Worm (Caenorhabditis elegans) whole organism, mixed stage, embryonic: ENCODE results near the gene F40F8.1.

Experiments
- bed-3 ChIP-seq: fragments of 200-800 bp; sonication (Bioruptor generic); optimal IDR thresholded peaks from 3 replicates; lab custom pipeline; 2018; ENCODE audit warnings: mild to moderate bottlenecking, missing genetic modification characterization, moderate library complexity, missing compliant biosample characterization
- elt-1 ChIP-seq: sonication (generic microtip); optimal IDR thresholded peaks from 2 replicates; lab custom pipeline; 2017; ENCODE audit warnings: missing genetic modification characterization, mild to moderate bottlenecking, missing compliant biosample characterization, antibody characterized with exemption, moderate library complexity, borderline replicate concordance; ENCODE audit not compliant: insufficient read depth
- lin-32 ChIP-seq: fragments of 200-800 bp; sonication (Bioruptor generic); optimal IDR thresholded peaks from 2 replicates; lab custom pipeline; 2018; ENCODE audit warnings: mild to moderate bottlenecking, missing genetic modification characterization, missing compliant biosample characterization
- nhr-237 ChIP-seq: fragments of 150-350 bp; optimal IDR thresholded peaks from 2 replicates; lab custom pipeline; 2014; ENCODE audit warnings: missing biosample characterization, missing genetic modification characterization
- nhr-28 ChIP-seq: fragments of 150-350 bp; optimal IDR thresholded peaks from 2 replicates; lab custom pipeline; 2014; ENCODE audit warnings: missing biosample characterization, missing genetic modification characterization
- nhr-76 ChIP-seq: sonication (generic microtip); optimal IDR thresholded peaks from 2 replicates; lab custom pipeline; 2017; ENCODE audit warnings: missing biosample characterization, missing genetic modification characterization
- unc-39 ChIP-seq: fragments of 150-350 bp; optimal IDR thresholded peaks from 2 replicates; lab custom pipeline; 2014; ENCODE audit warnings: missing biosample characterization, missing genetic modification characterization
- unc-62 ChIP-seq: fragments of 150-350 bp; optimal IDR thresholded peaks from 2 replicates; lab custom pipeline; 2014; ENCODE audit warnings: missing biosample characterization, missing genetic modification reagents, missing genetic modification characterization

DNA sequence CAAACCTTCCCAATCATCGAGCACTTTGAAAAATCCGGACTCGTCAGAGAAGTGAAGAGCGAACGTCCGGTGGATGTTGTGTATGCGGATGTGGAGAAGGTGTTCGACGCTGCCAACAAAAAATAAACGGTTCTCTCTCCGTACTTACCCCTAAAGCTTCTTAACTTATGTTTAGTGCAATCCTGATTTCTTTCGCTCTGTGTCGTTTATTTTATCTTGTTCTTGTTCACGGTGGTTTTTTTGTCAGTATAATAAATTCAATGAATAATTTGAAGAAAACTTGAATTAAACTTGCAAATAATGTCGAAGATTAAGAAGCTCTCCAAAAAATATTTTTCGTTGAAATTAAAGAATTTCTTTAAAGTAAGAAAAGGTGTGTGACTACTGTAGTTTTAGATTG lies 1.5 kb downstream of the F40F8.1 start, which contains the start of gene F40F8.3:
- TF ChIP-seq nhr-237 (tag; lab: Kevin White, UChicago) (no peak), nhr-76 (tag; lab: Kevin White, UChicago) (no peak), lin-32 (no peak), nhr-28 (tag; lab: Kevin White, UChicago) (no peak), unc-62 (no peak), bed-3 (GFP tag; lab: Kevin White, UChicago) (no peak), unc-39 (tag; lab: Kevin White, UChicago) (no peak), elt-1 (no peak)
